Fruit fly (Drosophila melanogaster): ENCODE data around the gene CG14947.

dm6 chr2L:12029594-12030197, 46.2 kb upstream of the CG14947 start:
- TF ChIP-seq woc (GFP tag; optimal IDR thresholded peaks at IDR 0.05) = no peak
- no peak for TF ChIP-seq usp (GFP tag; optimal IDR thresholded peaks at IDR 0.05)
- TF ChIP-seq fru (GFP tag; optimal IDR thresholded peaks at IDR 0.05) = no peak
- peak; percentile 67 for TF ChIP-seq h (GFP tag; optimal IDR thresholded peaks at IDR 0.05)
- no peak for TF ChIP-seq GATAd (GFP tag; optimal IDR thresholded peaks at IDR 0.05)
- TF ChIP-seq Sp1 (GFP tag; optimal IDR thresholded peaks at IDR 0.05) = peak; percentile 48
- TF ChIP-seq Dfd (GFP tag; optimal IDR thresholded peaks at IDR 0.05) = no peak
- peak; percentile 2 for TF ChIP-seq Dif (GFP tag; optimal IDR thresholded peaks at IDR 0.05; ENCODE audit: partially characterized antibody)
- no peak for TF ChIP-seq Hr78 (GFP tag; optimal IDR thresholded peaks at IDR 0.05)
- TF ChIP-seq Abd-B (GFP tag; optimal IDR thresholded peaks at IDR 0.05) = no peak
- TF ChIP-seq ey (GFP tag; optimal IDR thresholded peaks at IDR 0.05) = no peak
- no peak for TF ChIP-seq N (GFP tag; optimal IDR thresholded peaks at IDR 0.05)
